Worm (Caenorhabditis elegans) whole organism, L1 larva: ENCODE results near the gene lmd-3.

Experiments used
- F16B12.6 ChIP-seq: fragments of 150-350 bp; optimal IDR thresholded peaks from 2 replicates; lab custom pipeline; 2014; ENCODE audit warnings: missing biosample characterization, missing genetic modification characterization
- alr-1 ChIP-seq: fragments of 200-800 bp; sonication (Bioruptor generic); optimal IDR thresholded peaks from 2 replicates; lab custom pipeline; 2018; ENCODE audit warnings: borderline replicate concordance, mild to moderate bottlenecking, missing genetic modification characterization, missing compliant biosample characterization
- ama-1 ChIP-seq: fragments of 150-350 bp; optimal IDR thresholded peaks from 2 replicates; lab custom pipeline; 2014
- blmp-1 ChIP-seq: fragments of 150-350 bp; optimal IDR thresholded peaks from 2 replicates; lab custom pipeline; 2014; ENCODE audit warnings: missing biosample characterization, missing genetic modification characterization
- ceh-8 ChIP-seq: fragments of 200-800 bp; sonication (Bioruptor generic); optimal IDR thresholded peaks from 2 replicates; lab custom pipeline; 2018; ENCODE audit warnings: mild to moderate bottlenecking, missing genetic modification characterization, moderate library complexity, missing compliant biosample characterization
- ceh-82 ChIP-seq, 3 experiments: fragments of 150-350 bp in 1 of 3; sonication (generic microtip) in 2 of 3; optimal IDR thresholded peaks; 2 replicates each; lab custom pipeline; 2014 to 2017; ENCODE audit warnings: missing biosample characterization in 3 of 3, missing genetic modification characterization in 3 of 3
- ceh-88 ChIP-seq: fragments of 200-800 bp; sonication (Bioruptor generic); IDR thresholded peaks from 2 replicates; pipeline ENCODE4 v1.3.6; 2022; ENCODE audit warnings: missing genetic modification characterization, missing compliant biosample characterization
- ceh-90 ChIP-seq: sonication (generic microtip); optimal IDR thresholded peaks from 2 replicates; lab custom pipeline; 2016; ENCODE audit warnings: missing genetic modification characterization, missing compliant biosample characterization
- ces-1 ChIP-seq: fragments of 150-350 bp; optimal IDR thresholded peaks from 2 replicates; lab custom pipeline; 2014; ENCODE audit warnings: missing biosample characterization, missing genetic modification reagents, missing genetic modification characterization
- dpl-1 ChIP-seq, 3 experiments: fragments of 150-350 bp in 2 of 3; sonication (generic microtip) in 1 of 3; optimal IDR thresholded peaks; 2 replicates each; lab custom pipeline; 2014 to 2017; ENCODE audit warnings: missing biosample characterization in 3 of 3, missing genetic modification characterization in 3 of 3, missing genetic modification reagents in 3 of 3
- efl-1 ChIP-seq, 4 experiments: fragments of 150-350 bp; optimal IDR thresholded peaks in 3 of 4; peaks in 1 of 4; 1 replicate in 1 of 4; 2 replicates in 3 of 4; lab custom pipeline; 2014; ENCODE audit warnings: missing biosample characterization in 2 of 4, missing genetic modification characterization in 2 of 4, missing genetic modification reagents in 2 of 4
- elt-2 ChIP-seq: sonication (generic microtip); optimal IDR thresholded peaks from 2 replicates; lab custom pipeline; 2016; ENCODE audit warnings: missing genetic modification characterization, mild to moderate bottlenecking, inconsistent platforms, missing compliant biosample characterization, missing genetic modification reagents
- elt-3 ChIP-seq, 6 experiments: fragments of 150-350 bp in 1 of 6; sonication (generic microtip); optimal IDR thresholded peaks; 2 replicates each; lab custom pipeline; 2017 to 2018; ENCODE audit warnings: missing biosample characterization in 6 of 6, missing genetic modification characterization in 6 of 6, inconsistent platforms in 1 of 6
- fkh-4 ChIP-seq: sonication (generic microtip); optimal IDR thresholded peaks from 2 replicates; lab custom pipeline; 2016; ENCODE audit warnings: missing compliant biosample characterization, missing genetic modification characterization, borderline replicate concordance
- fkh-8 ChIP-seq: sonication (generic microtip); optimal IDR thresholded peaks from 2 replicates; lab custom pipeline; 2016; ENCODE audit warnings: mild to moderate bottlenecking, missing genetic modification characterization, missing compliant biosample characterization
- fos-1 ChIP-seq: fragments of 150-350 bp; optimal IDR thresholded peaks from 2 replicates; lab custom pipeline; 2014; ENCODE audit warnings: missing biosample characterization, missing genetic modification characterization
- hlh-17 ChIP-seq: fragments of 200-800 bp; sonication (Bioruptor generic); optimal IDR thresholded peaks from 2 replicates; lab custom pipeline; 2018; ENCODE audit warnings: missing genetic modification characterization, mild to moderate bottlenecking, missing compliant biosample characterization, moderate library complexity, borderline replicate concordance
- hlh-4 ChIP-seq: sonication (generic microtip); optimal IDR thresholded peaks from 2 replicates; lab custom pipeline; 2016; ENCODE audit warnings: mild to moderate bottlenecking, missing genetic modification characterization, missing compliant biosample characterization
- irx-1 ChIP-seq: sonication (generic microtip); optimal IDR thresholded peaks from 2 replicates; lab custom pipeline; 2016; ENCODE audit warnings: missing genetic modification characterization, missing compliant biosample characterization
- jun-1 ChIP-seq: fragments of 150-350 bp; optimal IDR thresholded peaks from 2 replicates; lab custom pipeline; 2014; ENCODE audit warnings: missing biosample characterization, missing genetic modification reagents, missing genetic modification characterization
- lin-13 ChIP-seq: fragments of 150-350 bp; optimal IDR thresholded peaks from 2 replicates; lab custom pipeline; 2014; ENCODE audit warnings: missing biosample characterization, missing genetic modification reagents, missing genetic modification characterization
- lin-15B ChIP-seq: fragments of 150-350 bp; sonication (generic microtip); optimal IDR thresholded peaks from 3 replicates; lab custom pipeline; 2014; ENCODE audit warnings: missing biosample characterization, missing genetic modification characterization
- lin-35 ChIP-seq, 2 experiments: fragments of 150-350 bp; optimal IDR thresholded peaks; 2 replicates each; lab custom pipeline; 2014; ENCODE audit warnings: missing biosample characterization in 2 of 2, missing genetic modification characterization in 2 of 2, missing genetic modification reagents in 2 of 2
- lir-3 ChIP-seq: sonication (generic microtip); optimal IDR thresholded peaks from 2 replicates; lab custom pipeline; 2016; ENCODE audit warnings: mild to moderate bottlenecking, missing genetic modification characterization, moderate library complexity, missing compliant biosample characterization; ENCODE audit not compliant: poor library complexity
- lsy-2 ChIP-seq, 2 experiments: fragments of 150-350 bp; optimal IDR thresholded peaks; 2 replicates each; lab custom pipeline; 2014; ENCODE audit warnings: missing biosample characterization in 2 of 2, missing genetic modification characterization in 2 of 2
- mdl-1 ChIP-seq, 2 experiments: fragments of 150-350 bp; optimal IDR thresholded peaks; 2 replicates each; lab custom pipeline; 2014 to 2017; ENCODE audit warnings: missing biosample characterization in 2 of 2, missing genetic modification characterization in 2 of 2, inconsistent platforms in 1 of 2
- mef-2 ChIP-seq: fragments of 150-350 bp; optimal IDR thresholded peaks from 2 replicates; lab custom pipeline; 2014; ENCODE audit warnings: missing biosample characterization, missing genetic modification characterization
- mep-1 ChIP-seq: fragments of 150-350 bp; optimal IDR thresholded peaks from 2 replicates; lab custom pipeline; 2014; ENCODE audit warnings: missing biosample characterization, missing genetic modification characterization
- nhr-19 ChIP-seq: fragments of 200-800 bp; sonication (Bioruptor generic); conservative IDR thresholded peaks from 2 replicates; pipeline ENCODE4 v1.3.6; 2022; ENCODE audit warnings: missing genetic modification characterization, missing compliant biosample characterization
- nhr-20 ChIP-seq: sonication (generic microtip); optimal IDR thresholded peaks from 2 replicates; lab custom pipeline; 2016; ENCODE audit warnings: mild to moderate bottlenecking, missing genetic modification characterization, missing compliant biosample characterization
- nhr-28 ChIP-seq: fragments of 150-350 bp; optimal IDR thresholded peaks from 2 replicates; lab custom pipeline; 2014; ENCODE audit warnings: missing biosample characterization, missing genetic modification characterization
- nhr-47 ChIP-seq: sonication (generic microtip); optimal IDR thresholded peaks from 2 replicates; lab custom pipeline; 2016; ENCODE audit warnings: mild to moderate bottlenecking, missing genetic modification characterization, moderate library complexity, missing compliant biosample characterization
- nhr-77 ChIP-seq: fragments of 150-350 bp; optimal IDR thresholded peaks from 2 replicates; lab custom pipeline; 2014; ENCODE audit warnings: missing biosample characterization, missing genetic modification characterization
- nhr-85 ChIP-seq: sonication (generic microtip); peaks from one replicate; lab custom pipeline; 2016; ENCODE audit warnings: missing genetic modification characterization, inconsistent platforms, missing compliant biosample characterization
- pax-3 ChIP-seq: fragments of 200-800 bp; sonication (Bioruptor generic); optimal IDR thresholded peaks from 2 replicates; lab custom pipeline; 2018; ENCODE audit warnings: mild to moderate bottlenecking, missing genetic modification characterization, moderate library complexity, missing compliant biosample characterization
- pqm-1 ChIP-seq: sonication (generic microtip); optimal IDR thresholded peaks from 3 replicates; lab custom pipeline; 2017; ENCODE audit warnings: missing biosample characterization, missing genetic modification characterization
- rnt-1 ChIP-seq: sonication (generic microtip); optimal IDR thresholded peaks from 2 replicates; lab custom pipeline; 2016; ENCODE audit warnings: mild to moderate bottlenecking, missing genetic modification characterization, moderate library complexity, missing compliant biosample characterization
- skn-1 ChIP-seq: fragments of 150-350 bp; optimal IDR thresholded peaks from 2 replicates; lab custom pipeline; 2014; ENCODE audit warnings: missing biosample characterization, missing genetic modification characterization
- snu-23 ChIP-seq: sonication (generic microtip); optimal IDR thresholded peaks from 2 replicates; lab custom pipeline; 2016; ENCODE audit warnings: missing genetic modification characterization, missing compliant biosample characterization
- sox-4 ChIP-seq: sonication (generic microtip); optimal IDR thresholded peaks from 2 replicates; lab custom pipeline; 2016; ENCODE audit warnings: missing genetic modification characterization, missing compliant biosample characterization
- sup-37 ChIP-seq: fragments of 200-800 bp; sonication (Bioruptor generic); optimal IDR thresholded peaks from 2 replicates; lab custom pipeline; 2018; ENCODE audit warnings: mild to moderate bottlenecking, missing genetic modification characterization, missing compliant biosample characterization
- tbx-2 ChIP-seq: sonication (generic microtip); optimal IDR thresholded peaks from 2 replicates; lab custom pipeline; 2016; ENCODE audit warnings: missing genetic modification characterization, missing compliant biosample characterization
- tlp-1 ChIP-seq: fragments of 150-350 bp; optimal IDR thresholded peaks from 2 replicates; lab custom pipeline; 2014; ENCODE audit warnings: missing biosample characterization, missing genetic modification characterization
- unc-130 ChIP-seq: fragments of 150-350 bp; optimal IDR thresholded peaks from 2 replicates; lab custom pipeline; 2017; ENCODE audit warnings: missing biosample characterization, missing genetic modification characterization, inconsistent platforms
- unc-86 ChIP-seq: sonication (generic microtip); optimal IDR thresholded peaks from 2 replicates; lab custom pipeline; 2016; ENCODE audit warnings: missing genetic modification characterization, missing compliant biosample characterization
- vab-15 ChIP-seq: sonication (generic microtip); optimal IDR thresholded peaks from 2 replicates; lab custom pipeline; 2017; ENCODE audit warnings: missing genotype, mild to moderate bottlenecking, missing genetic modification characterization, missing compliant biosample characterization
- xbp-1 ChIP-seq: sonication (generic microtip); optimal IDR thresholded peaks from 2 replicates; lab custom pipeline; 2016; ENCODE audit warnings: missing genetic modification characterization, missing compliant biosample characterization
- ztf-11 ChIP-seq, 2 experiments: sonication (generic microtip); optimal IDR thresholded peaks; 2 replicates each; lab custom pipeline; 2016 to 2017; ENCODE audit warnings: missing genetic modification characterization in 2 of 2, missing biosample characterization in 1 of 2, missing compliant biosample characterization in 1 of 2

lmd-3 gene

ce11 chrV:8434400-8434827 is 10.2 kb downstream of the lmd-3 start (continued):
- TF ChIP-seq ceh-88 (GFP tag; lab: Robert Waterston, UW) (no peak), nhr-20 (tag; lab: Kevin White, UChicago) (peak; percentile 32), dpl-1 (GFP tag; optimal IDR thresholded peaks at IDR 0.05; lab: Kevin White, UChicago) (no peak), skn-1 (tag; lab: Kevin White, UChicago) (no peak), blmp-1 (peak; percentile 69), fkh-8 (tag; lab: Kevin White, UChicago) (no peak), snu-23 (peak; percentile 26), ztf-11 (tag; optimal IDR thresholded peaks at IDR 0.05; lab: Kevin White, UChicago) (no peak), mep-1 (tag; lab: Kevin White, UChicago) (peak; percentile 42), mdl-1 (tag; optimal IDR thresholded peaks at IDR 0.05; lab: Kevin White, UChicago) (no peak), hlh-4 (no peak), elt-3 (tag; optimal IDR thresholded peaks at IDR 0.05; lab: Kevin White, UChicago) (peak in 1 of 6 experiments; percentile 41), elt-2 (tag; lab: Kevin White, UChicago) (peak; percentile 66), jun-1 (no peak), nhr-19 (GFP tag; lab: Robert Waterston, UW) (no peak), pax-3 (no peak), ama-1 (lab: Kevin White, UChicago) (no peak), sup-37 (GFP tag; lab: Kevin White, UChicago) (no peak), hlh-17 (GFP tag; lab: Kevin White, UChicago) (no peak), lin-13 (GFP tag; lab: Kevin White, UChicago) (no peak), nhr-77 (tag; lab: Kevin White, UChicago) (no peak), nhr-85 (tag; lab: Kevin White, UChicago) (peak; percentile 6), alr-1 (tag; lab: Kevin White, UChicago) (no peak), F16B12.6 (no peak), ceh-90 (no peak), lir-3 (no peak), unc-130 (tag; lab: Kevin White, UChicago) (no peak), fkh-4 (tag; lab: Kevin White, UChicago) (no peak), fos-1 (no peak), ces-1 (GFP tag; lab: Kevin White, UChicago) (no peak), vab-15 (tag; lab: Kevin White, UChicago) (no peak), tlp-1 (tag; lab: Kevin White, UChicago) (no peak), pqm-1 (tag; lab: Kevin White, UChicago) (no peak), sox-4 (tag; lab: Kevin White, UChicago) (no peak), xbp-1 (no peak), mef-2 (no peak), lin-15B (tag; lab: Kevin White, UChicago) (no peak), nhr-28 (tag; lab: Kevin White, UChicago) (no peak)
- TF ChIP-seq, all 84 proteins: peak for 11

- peak; percentile 35 for TF ChIP-seq rnt-1
- peak; percentile 37 for TF ChIP-seq nhr-19 (GFP tag; lab: Robert Waterston, UW)
- TF ChIP-seq, all 84 proteins: peak for 2; not testable (repeated sequence) for 82
Observed at ce11 chrV:8431295-8431694, 13.3 kb downstream of the lmd-3 start.

DNA sequence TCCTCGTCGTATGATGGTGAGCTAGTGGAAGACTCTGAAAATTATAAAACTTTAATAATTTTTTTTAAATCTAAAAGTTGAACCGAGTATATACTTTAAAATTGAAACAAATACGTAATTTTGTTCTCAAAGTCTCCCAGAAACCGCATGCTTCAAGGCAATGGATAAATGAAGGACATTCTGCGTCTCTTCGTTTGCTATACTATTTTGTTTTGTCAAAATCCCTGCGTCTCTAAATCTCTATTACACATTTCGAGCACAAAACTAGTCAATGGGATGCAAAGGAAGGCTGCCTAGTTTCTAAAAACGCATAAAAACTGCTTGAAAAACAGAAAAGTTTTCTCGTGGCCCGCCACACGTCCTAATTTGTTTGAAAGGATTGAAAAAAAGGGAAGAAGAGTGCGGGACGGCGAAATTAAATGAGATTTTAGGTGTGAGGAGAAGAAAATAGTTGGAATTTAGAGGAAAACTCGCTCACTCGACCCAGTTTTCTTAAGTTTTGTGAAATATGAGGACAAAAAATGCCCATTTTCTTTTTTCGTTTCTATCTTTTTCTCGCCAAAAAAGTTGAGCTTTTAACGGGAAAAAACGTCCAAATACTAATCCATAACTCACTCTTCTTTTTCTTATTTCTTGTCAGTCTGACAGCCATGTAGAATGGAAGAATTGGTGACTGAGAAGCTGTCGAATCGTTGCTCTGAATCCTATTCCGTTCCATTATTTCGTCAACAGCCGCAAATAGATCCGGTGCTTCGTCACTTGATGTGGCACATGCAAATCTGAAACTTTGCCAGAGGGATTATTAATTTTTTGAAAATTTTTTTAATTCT is 15.8 kb downstream of the lmd-3 start:
- TF ChIP-seq ceh-82 (tag; optimal IDR thresholded peaks at IDR 0.05; lab: Kevin White, UChicago) (peak in 2 of 3 experiments; percentile 12 to 34), lsy-2 (tag; optimal IDR thresholded peaks at IDR 0.05; lab: Kevin White, UChicago) (peak; percentile 6 to 24), nhr-47 (peak; percentile 42), ceh-8 (GFP tag; lab: Kevin White, UChicago) (no peak), nhr-85 (tag; lab: Kevin White, UChicago) (peak; percentile 53), pqm-1 (tag; lab: Kevin White, UChicago) (no peak), rnt-1 (peak; percentile 69), jun-1 (no peak), tbx-2 (peak; percentile 22), efl-1 (optimal IDR thresholded peaks at IDR 0.05; lab: Kevin White, UChicago) (peak; percentile 59 to 66), efl-1 (GFP tag; optimal IDR thresholded peaks at IDR 0.05 in 1 of 2; lab: Kevin White, UChicago) (no peak), mep-1 (tag; lab: Kevin White, UChicago) (peak; percentile 53), elt-3 (tag; optimal IDR thresholded peaks at IDR 0.05; lab: Kevin White, UChicago) (no peak), lin-35 (GFP tag; optimal IDR thresholded peaks at IDR 0.05; lab: Kevin White, UChicago) (peak in 1 of 2 experiments; percentile 11), snu-23 (peak; percentile 34), irx-1 (tag; lab: Kevin White, UChicago) (peak; percentile 7), unc-86 (peak; percentile 28)
